Worm (Caenorhabditis elegans): ENCODE data around the gene sru-36.

sru-36 gene

DNA sequence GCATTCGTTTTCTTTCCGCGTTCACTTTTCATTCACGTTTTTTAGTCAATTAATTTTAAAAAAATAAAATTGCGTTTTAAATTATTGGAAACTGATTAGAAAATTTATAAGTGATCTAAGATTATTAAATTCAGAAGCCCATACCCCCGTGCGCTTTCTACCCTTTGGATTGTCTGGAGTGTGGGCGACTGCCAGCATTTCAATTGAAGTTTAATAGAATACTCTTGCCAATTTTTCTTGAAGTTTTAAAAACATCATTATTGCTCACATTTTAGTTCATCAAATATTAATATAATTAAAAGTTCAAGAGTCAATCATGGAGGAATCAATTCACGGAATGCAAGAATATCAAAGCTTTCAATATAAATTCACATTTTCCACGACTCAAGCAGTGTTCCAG, at the start of gene sru-36:
Gene sru-36, plus strand, starts transcription at position 301 of the 400 bp plus-strand sequence.
- TF ChIP-seq sup-37 (GFP tag; optimal IDR thresholded peaks at IDR 0.05) = no peak
- TF ChIP-seq nhr-11 (tag; optimal IDR thresholded peaks at IDR 0.05) = no peak
- no peak for TF ChIP-seq elt-3 (tag; optimal IDR thresholded peaks at IDR 0.05)

DNA sequence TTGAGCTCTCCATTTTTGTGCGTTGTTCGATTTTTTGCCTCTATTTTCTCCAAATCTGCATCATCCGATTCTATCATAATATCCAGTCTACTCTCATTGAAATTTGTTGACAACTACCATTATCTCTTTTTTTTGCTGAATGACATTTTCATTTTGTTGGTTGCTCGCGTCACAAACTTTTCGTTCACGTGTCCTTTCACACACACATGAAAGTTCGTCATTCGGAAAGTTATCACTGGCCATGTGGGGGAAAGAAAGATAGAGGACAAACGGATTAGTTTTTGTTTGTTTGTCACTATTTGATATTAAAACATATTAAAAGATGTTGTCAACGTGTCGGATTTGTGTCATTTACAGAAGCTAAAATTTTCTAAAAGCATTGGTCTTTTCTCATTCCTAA, 46.5 kb upstream of the sru-36 start:
- TF ChIP-seq nhr-76 (tag; optimal IDR thresholded peaks at IDR 0.05) (no peak), pax-3 (tag; optimal IDR thresholded peaks at IDR 0.05) (peak; percentile 39), fkh-8 (tag; optimal IDR thresholded peaks at IDR 0.05) (peak; percentile 62), nhr-47 (tag; optimal IDR thresholded peaks at IDR 0.05) (peak; percentile 11), dsc-1 (tag; optimal IDR thresholded peaks at IDR 0.05) (peak; percentile 46), efl-1 (optimal IDR thresholded peaks at IDR 0.05) (no peak), efl-1 (GFP tag; optimal IDR thresholded peaks at IDR 0.05 in 1 of 2) (no peak), elt-2 (tag; optimal IDR thresholded peaks at IDR 0.05) (peak; percentile 7), nhr-71 (tag; optimal IDR thresholded peaks at IDR 0.05) (peak; percentile 42), lsy-2 (tag; optimal IDR thresholded peaks at IDR 0.05) (peak in 1 of 2 experiments; percentile 8)

DNA sequence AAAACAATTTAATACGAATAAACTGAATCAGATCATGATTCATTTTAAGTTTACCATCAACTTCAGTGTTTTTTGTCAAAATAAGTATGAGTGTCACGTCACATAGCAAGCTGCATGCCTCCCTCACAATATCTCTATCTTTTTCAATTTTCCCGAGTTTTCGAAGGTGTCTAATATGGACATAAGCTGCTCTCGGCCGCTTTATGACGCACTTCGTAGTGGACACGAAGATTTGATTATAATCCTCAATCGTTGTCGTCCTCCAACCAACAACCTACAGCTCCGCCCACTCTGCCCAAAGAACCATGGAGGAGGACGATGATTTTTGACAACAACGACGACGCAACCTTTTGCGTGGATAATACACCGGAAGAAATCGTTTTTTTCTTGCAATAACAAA, 45.5 kb upstream of the sru-36 start:
- TF ChIP-seq fkh-10 (GFP tag; optimal IDR thresholded peaks at IDR 0.05) = peak; percentile 24
- peak; percentile 52 for TF ChIP-seq fkh-8 (tag; optimal IDR thresholded peaks at IDR 0.05)
- TF ChIP-seq zip-4 (GFP tag; optimal IDR thresholded peaks at IDR 0.05) = no peak
- no peak for TF ChIP-seq unc-130 (tag; optimal IDR thresholded peaks at IDR 0.05)
- TF ChIP-seq pax-3 (tag; optimal IDR thresholded peaks at IDR 0.05) = peak; percentile 30
- peak; percentile 77 for TF ChIP-seq dsc-1 (tag; optimal IDR thresholded peaks at IDR 0.05)

DNA sequence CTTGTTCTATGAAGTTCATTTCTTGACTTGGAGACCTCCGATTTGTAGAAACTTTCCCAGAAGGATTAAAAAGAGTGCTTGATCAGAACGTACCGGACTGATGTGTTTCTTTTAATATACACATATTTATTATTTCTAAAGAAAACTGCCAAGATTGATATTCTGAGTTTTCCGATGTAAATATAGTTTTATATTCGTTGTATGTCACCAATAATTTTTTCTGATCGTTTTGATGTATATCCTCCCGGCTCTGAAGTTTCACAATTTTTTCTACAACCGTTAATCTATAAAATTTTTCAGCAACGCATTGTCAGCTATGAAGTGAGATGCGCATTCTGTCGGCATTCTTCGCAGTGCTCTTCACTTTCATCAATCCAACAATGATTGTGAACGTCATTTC, 44.9 kb upstream of the sru-36 start, which contains the start of gene F46B6.9:
Gene F46B6.9, plus strand, starts transcription at position 301 of the 400 bp plus-strand sequence.
- TF ChIP-seq fkh-4 (tag; optimal IDR thresholded peaks at IDR 0.05; ENCODE audit: borderline replicate concordance) (no peak), pax-3 (tag; optimal IDR thresholded peaks at IDR 0.05) (no peak), nhr-12 (tag; optimal IDR thresholded peaks at IDR 0.05) (no peak), hpl-2 (GFP tag; optimal IDR thresholded peaks at IDR 0.05) (no peak), mab-9 (GFP tag; IDR thresholded peaks at IDR 0.05) (no peak), aly-2 (tag; optimal IDR thresholded peaks at IDR 0.05) (no peak)

DNA sequence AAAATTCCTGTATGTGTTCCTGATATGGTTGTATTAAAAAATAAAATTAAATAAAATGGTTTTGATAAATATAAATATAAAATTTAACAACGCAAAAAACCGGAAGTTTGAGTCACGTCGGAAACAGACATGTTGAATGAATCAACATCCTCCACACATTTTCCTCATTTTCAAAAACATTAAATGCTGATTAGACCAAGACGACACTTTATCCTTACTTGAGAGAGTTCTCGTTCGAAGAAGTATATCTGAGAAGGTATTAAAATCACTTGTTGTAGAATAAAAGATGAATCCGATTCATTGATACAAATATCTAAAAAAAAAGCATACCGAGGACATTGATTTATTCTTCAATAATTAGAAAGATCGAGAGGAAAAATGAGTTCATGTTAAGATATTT, 43.3 kb upstream of the sru-36 start:
- TF ChIP-seq fkh-4 (tag; optimal IDR thresholded peaks at IDR 0.05; ENCODE audit: borderline replicate concordance) = peak; percentile 34
- no peak for TF ChIP-seq egl-27 (tag; optimal IDR thresholded peaks at IDR 0.05)
- TF ChIP-seq dsc-1 (tag; optimal IDR thresholded peaks at IDR 0.05) = peak; percentile 87
- no peak for TF ChIP-seq efl-1 (optimal IDR thresholded peaks at IDR 0.05)
- peak in 1 of 2 experiments; percentile 51 for TF ChIP-seq efl-1 (GFP tag; optimal IDR thresholded peaks at IDR 0.05 in 1 of 2)
- TF ChIP-seq snpc-4 (tag; optimal IDR thresholded peaks at IDR 0.05) = no peak
- no peak for TF ChIP-seq isw-1 (GFP tag; IDR thresholded peaks at IDR 0.05)
- TF ChIP-seq nhr-77 (tag; optimal IDR thresholded peaks at IDR 0.05) = no peak

DNA sequence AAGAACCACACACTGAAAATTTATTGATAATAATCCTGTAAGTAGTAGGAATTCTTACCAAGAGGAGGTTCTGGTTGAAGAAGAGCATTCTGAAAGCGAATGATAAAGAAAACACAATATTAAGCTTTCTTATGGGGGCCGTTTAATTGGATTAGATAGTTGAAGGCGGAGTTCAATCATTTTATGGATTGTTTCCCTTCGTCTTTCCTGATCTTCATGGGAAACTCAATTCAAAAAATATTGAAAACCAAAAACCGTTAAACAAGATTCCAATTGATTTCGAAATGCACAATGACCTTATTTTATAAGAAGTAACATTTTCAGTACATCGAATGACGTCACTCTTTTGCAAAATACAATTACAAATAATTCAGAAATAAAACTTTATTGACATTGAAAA, 42.4 kb upstream of the sru-36 start, which contains the start of gene F46B6.13:
Gene F46B6.13, minus strand, starts transcription at position 101 of the 400 bp plus-strand sequence.
- TF ChIP-seq zag-1 (tag; optimal IDR thresholded peaks at IDR 0.05) (no peak), zip-4 (GFP tag; optimal IDR thresholded peaks at IDR 0.05) (no peak), efl-3 (GFP tag; optimal IDR thresholded peaks at IDR 0.05) (no peak), unc-30 (tag; optimal IDR thresholded peaks at IDR 0.05) (no peak), elt-3 (tag; optimal IDR thresholded peaks at IDR 0.05) (no peak), rnt-1 (tag; optimal IDR thresholded peaks at IDR 0.05) (no peak), fkh-10 (GFP tag; optimal IDR thresholded peaks at IDR 0.05) (no peak), aha-1 (tag; optimal IDR thresholded peaks at IDR 0.05) (no peak), nhr-84 (tag; optimal IDR thresholded peaks at IDR 0.05) (no peak), F16B12.6 (tag; optimal IDR thresholded peaks at IDR 0.05) (no peak), egl-13 (tag; optimal IDR thresholded peaks at IDR 0.05) (no peak), dpl-1 (GFP tag; optimal IDR thresholded peaks at IDR 0.05) (no peak), grh-1 (GFP tag; IDR thresholded peaks at IDR 0.05) (no peak), dsc-1 (tag; optimal IDR thresholded peaks at IDR 0.05) (no peak), unc-98 (GFP tag; IDR thresholded peaks at IDR 0.05) (no peak), tlp-1 (tag; optimal IDR thresholded peaks at IDR 0.05) (no peak)
